Fruit fly (Drosophila melanogaster) whole organism, prepupa: ENCODE data around the gene CG42240.

Experiments used
- CG6854 ChIP-seq: fragments of 200-800 bp; sonication (Bioruptor generic); optimal IDR thresholded peaks from 2 replicates; lab custom pipeline; 2017; ENCODE audit warnings: missing biosample characterization, mild to moderate bottlenecking, missing genetic modification characterization
- eg ChIP-seq: fragments of 200-800 bp; sonication (Bioruptor generic); IDR thresholded peaks from 3 replicates; pipeline ENCODE4 v1.3.6; 2022; ENCODE audit warnings: missing biosample characterization, missing genetic modification characterization

DNA sequence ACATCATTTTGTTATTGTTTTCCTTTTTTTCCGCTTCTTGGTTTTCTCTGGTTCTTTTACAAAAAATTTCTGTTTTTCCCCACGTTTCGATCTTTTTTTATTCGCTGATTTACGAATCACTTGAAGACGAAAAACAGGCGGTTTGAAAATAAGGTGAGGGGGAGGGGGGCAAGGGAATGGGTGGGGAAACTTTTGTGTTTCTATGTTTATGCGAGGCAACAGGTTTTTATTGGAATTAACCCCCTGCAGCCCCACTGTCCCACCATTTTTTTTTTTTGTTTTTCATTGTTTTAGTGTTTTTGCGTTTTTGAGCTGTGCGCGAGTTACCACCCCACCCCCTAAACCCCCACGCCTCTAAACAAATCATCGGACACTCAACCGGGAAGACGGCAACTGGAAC, 4.3 kb downstream of the CG42240 start:
- TF ChIP-seq CG6854 (GFP tag; lab: Kevin White, UChicago) = no peak
- no peak for TF ChIP-seq eg
